Fruit fly (Drosophila melanogaster): Measurements from ENCODE around the gene grass.

DNA sequence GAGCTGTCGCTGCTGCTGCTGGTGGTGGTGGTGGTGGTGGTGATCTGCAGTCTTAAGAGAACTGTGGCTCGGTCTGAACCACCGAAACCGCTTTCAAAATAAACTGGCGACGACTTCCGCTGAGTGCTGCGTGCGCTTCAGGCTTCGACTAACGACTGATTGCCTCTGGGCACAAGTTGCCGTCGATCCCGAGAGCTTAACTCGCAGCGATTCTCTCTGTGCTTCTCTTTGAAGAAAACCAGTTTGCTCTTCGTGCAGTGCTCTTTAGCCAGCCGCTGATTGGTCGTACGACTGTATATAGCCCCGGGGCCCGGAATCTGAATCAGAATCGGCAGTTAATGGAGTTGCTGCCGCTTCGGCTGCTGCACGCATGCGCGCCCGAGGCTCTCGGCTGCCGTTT is 36.4 kb downstream of the grass start, which contains the start of gene Ser:
- TF ChIP-seq ttk (optimal IDR thresholded peaks at IDR 0.05) (no peak), psq (optimal IDR thresholded peaks at IDR 0.05) (no peak), Sin3A (optimal IDR thresholded peaks at IDR 0.05) (no peak), h (optimal IDR thresholded peaks at IDR 0.05) (no peak), Myc (optimal IDR thresholded peaks at IDR 0.05) (no peak)
